Worm (Caenorhabditis elegans): Measurements from ENCODE around the gene prp-9.

The prp-9 gene

ce11 chrII:8481033-8481708 is 44.0 kb downstream of the prp-9 start:
- TF ChIP-seq flt-1 (GFP tag; IDR thresholded peaks at IDR 0.05): no peak
- TF ChIP-seq T22C8.4 (GFP tag; IDR thresholded peaks at IDR 0.05): no peak
- no peak for TF ChIP-seq cog-1 (tag; optimal IDR thresholded peaks at IDR 0.05)
- no peak for TF ChIP-seq ztf-23 (GFP tag; IDR thresholded peaks at IDR 0.05)
- TF ChIP-seq klf-2 (GFP tag; conservative IDR thresholded peaks at IDR 0.05): no peak
- TF ChIP-seq tab-1 (GFP tag; IDR thresholded peaks at IDR 0.05): no peak
- no peak for TF ChIP-seq med-1 (GFP tag; optimal IDR thresholded peaks at IDR 0.05; ENCODE audit: insufficient read depth)
- no peak for TF ChIP-seq ztf-29 (GFP tag; IDR thresholded peaks at IDR 0.05)
- no peak for TF ChIP-seq ref-1 (GFP tag; conservative IDR thresholded peaks at IDR 0.05)

ce11 chrII:8480166-8480565 is 45.0 kb downstream of the prp-9 start, which contains the start of gene lact-4:
Gene lact-4, minus strand, starts transcription at chrII:8480478.
- TF ChIP-seq klf-2 (GFP tag; conservative IDR thresholded peaks at IDR 0.05) (no peak), med-1 (GFP tag; optimal IDR thresholded peaks at IDR 0.05; ENCODE audit: insufficient read depth) (no peak), flt-1 (GFP tag; IDR thresholded peaks at IDR 0.05) (no peak), T22C8.4 (GFP tag; IDR thresholded peaks at IDR 0.05) (no peak), ztf-29 (GFP tag; IDR thresholded peaks at IDR 0.05) (no peak), tab-1 (GFP tag; IDR thresholded peaks at IDR 0.05) (no peak), ztf-23 (GFP tag; IDR thresholded peaks at IDR 0.05) (no peak), ref-1 (GFP tag; conservative IDR thresholded peaks at IDR 0.05) (no peak), cog-1 (tag; optimal IDR thresholded peaks at IDR 0.05) (no peak)

- TF ChIP-seq cog-1 (tag; optimal IDR thresholded peaks at IDR 0.05): no peak
- no peak for TF ChIP-seq flt-1 (GFP tag; IDR thresholded peaks at IDR 0.05)
- no peak for TF ChIP-seq med-1 (GFP tag; optimal IDR thresholded peaks at IDR 0.05; ENCODE audit: insufficient read depth)
- TF ChIP-seq ref-1 (GFP tag; conservative IDR thresholded peaks at IDR 0.05): no peak
- no peak for TF ChIP-seq T22C8.4 (GFP tag; IDR thresholded peaks at IDR 0.05)
- TF ChIP-seq ztf-23 (GFP tag; IDR thresholded peaks at IDR 0.05): no peak
- no peak for TF ChIP-seq tab-1 (GFP tag; IDR thresholded peaks at IDR 0.05)
- TF ChIP-seq ztf-29 (GFP tag; IDR thresholded peaks at IDR 0.05): no peak
These were observed 45.9 kb downstream of the prp-9 start for ce11 chrII:8479337-8479736.

- no peak for TF ChIP-seq cog-1 (tag; optimal IDR thresholded peaks at IDR 0.05)
- no peak for TF ChIP-seq klf-2 (GFP tag; conservative IDR thresholded peaks at IDR 0.05)
- no peak for TF ChIP-seq tab-1 (GFP tag; IDR thresholded peaks at IDR 0.05)
- TF ChIP-seq ztf-29 (GFP tag; IDR thresholded peaks at IDR 0.05): no peak
- TF ChIP-seq T22C8.4 (GFP tag; IDR thresholded peaks at IDR 0.05): no peak
- no peak for TF ChIP-seq flt-1 (GFP tag; IDR thresholded peaks at IDR 0.05)
- no peak for TF ChIP-seq ref-1 (GFP tag; conservative IDR thresholded peaks at IDR 0.05)
- TF ChIP-seq med-1 (GFP tag; optimal IDR thresholded peaks at IDR 0.05; ENCODE audit: insufficient read depth): no peak
- TF ChIP-seq ztf-23 (GFP tag; IDR thresholded peaks at IDR 0.05): no peak
These were observed 49.8 kb downstream of the prp-9 start, which contains the start of the genes M05D6.1 and M05D6.3 for ce11 chrII:8475306-8475822. Gene M05D6.1, minus strand, starts transcription at chrII:8475406. Gene M05D6.3, plus strand, starts transcription at chrII:8475772.
